Fruit fly (Drosophila melanogaster): ENCODE data around the gene CG43294.

DNA sequence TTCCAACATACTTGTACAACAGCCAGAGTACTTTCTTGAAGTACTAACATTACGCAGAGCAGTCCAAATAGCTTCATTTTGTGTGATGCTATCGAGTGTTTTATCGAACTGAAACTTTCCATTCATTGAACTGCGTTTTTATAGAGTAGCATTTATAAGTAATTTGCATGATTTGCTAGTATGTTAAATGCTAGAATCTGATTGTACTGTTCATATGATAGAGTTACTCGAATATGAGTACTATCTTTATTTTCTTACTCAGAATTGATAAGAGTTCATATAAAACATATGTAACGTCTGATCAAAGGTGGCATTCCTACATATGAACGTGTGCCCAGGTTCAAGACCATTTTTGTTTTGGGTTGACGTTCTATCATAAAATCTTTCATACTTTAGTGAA is 4.9 kb upstream of the CG43294 start, which contains the start of gene obst-G:
- TF ChIP-seq Eip75B (GFP tag; optimal IDR thresholded peaks at IDR 0.05): no peak
- no peak for TF ChIP-seq salr (GFP tag; optimal IDR thresholded peaks at IDR 0.05)
- TF ChIP-seq OdsH (GFP tag; optimal IDR thresholded peaks at IDR 0.05): no peak
- TF ChIP-seq CG11294 (GFP tag; IDR thresholded peaks at IDR 0.05): no peak
- no peak for TF ChIP-seq CG10631 (GFP tag; optimal IDR thresholded peaks at IDR 0.05)
